Worm (Caenorhabditis elegans) whole organism, young adult: Measurements from ENCODE around the gene F08C6.5.
A peak's percentile ranks its signal among the peaks of the same experiment; 100 is the strongest.

Experiments
- B0035.1 ChIP-seq: sonication (generic microtip); optimal IDR thresholded peaks from 2 replicates; lab custom pipeline; 2016; ENCODE audit warnings: missing genetic modification characterization, mild to moderate bottlenecking, missing compliant biosample characterization, missing genotype, missing genetic modification reagents
- F22D6.2 ChIP-seq: sonication (generic microtip); optimal IDR thresholded peaks from 2 replicates; lab custom pipeline; 2016; ENCODE audit warnings: mild to moderate bottlenecking, missing genetic modification characterization, missing compliant biosample characterization
- F55B11.4 ChIP-seq: sonication (generic microtip); optimal IDR thresholded peaks from 2 replicates; lab custom pipeline; 2016; ENCODE audit warnings: missing compliant biosample characterization, missing genetic modification characterization, borderline replicate concordance; ENCODE audit not compliant: insufficient read depth
- K11D2.4 ChIP-seq: fragments of 200-800 bp; sonication (Bioruptor generic); IDR thresholded peaks from 2 replicates; pipeline ENCODE4 v1.3.6; 2022; ENCODE audit warnings: missing genetic modification reagents, missing genetic modification characterization, missing compliant biosample characterization
- T26A5.8 ChIP-seq: sonication (generic microtip); optimal IDR thresholded peaks from 2 replicates; lab custom pipeline; 2016; ENCODE audit warnings: missing genetic modification characterization, missing compliant biosample characterization
- ama-1 ChIP-seq, 3 experiments: fragments of 150-350 bp in 1 of 3; sonication (generic microtip) in 2 of 3; optimal IDR thresholded peaks; 2 replicates each; lab custom pipeline; 2014 to 2018; ENCODE audit warnings: missing biosample characterization in 2 of 3, missing genetic modification characterization in 2 of 3, missing genetic modification reagents in 2 of 3
- attf-6 ChIP-seq: fragments of 200-800 bp; sonication (Bioruptor generic); IDR thresholded peaks from 2 replicates; pipeline ENCODE4 v1.3.6; 2022; ENCODE audit warnings: missing genetic modification reagents, missing genetic modification characterization, missing compliant biosample characterization
- egl-18 ChIP-seq: fragments of 200-800 bp; sonication (Bioruptor generic); IDR thresholded peaks from 2 replicates; pipeline ENCODE4 v1.3.6; 2022; ENCODE audit warnings: missing genetic modification reagents, missing genetic modification characterization, missing compliant biosample characterization
- egl-44 ChIP-seq: fragments of 200-800 bp; sonication (Bioruptor generic); IDR thresholded peaks from 2 replicates; pipeline ENCODE4 v1.3.6; 2022; ENCODE audit warnings: missing genetic modification reagents, missing genetic modification characterization, missing compliant biosample characterization
- egrh-3 ChIP-seq: fragments of 200-800 bp; sonication (Bioruptor generic); IDR thresholded peaks from 2 replicates; pipeline ENCODE4 v1.3.6; 2022; ENCODE audit warnings: missing genetic modification reagents, missing genetic modification characterization, missing compliant biosample characterization
- ets-4 ChIP-seq: fragments of 200-800 bp; sonication (Bioruptor generic); optimal IDR thresholded peaks from 2 replicates; lab custom pipeline; 2018; ENCODE audit warnings: mild to moderate bottlenecking, missing genetic modification characterization, missing compliant biosample characterization
- him-1 ChIP-seq: sonication (generic microtip); optimal IDR thresholded peaks from 2 replicates; lab custom pipeline; 2016; ENCODE audit warnings: missing genotype, missing genetic modification reagents, missing genetic modification characterization, missing compliant biosample characterization
- hrde-1 ChIP-seq: sonication (generic microtip); optimal IDR thresholded peaks from 2 replicates; lab custom pipeline; 2016; ENCODE audit warnings: missing genetic modification characterization, mild to moderate bottlenecking, missing compliant biosample characterization, moderate library complexity, missing genotype, missing genetic modification reagents, borderline replicate concordance
- lag-1 ChIP-seq: fragments of 200-800 bp; sonication (Bioruptor generic); IDR thresholded peaks from 2 replicates; pipeline ENCODE4 v1.3.6; 2022; ENCODE audit warnings: missing genetic modification reagents, missing genetic modification characterization, missing compliant biosample characterization
- lin-40 ChIP-seq: sonication (generic microtip); optimal IDR thresholded peaks from 2 replicates; lab custom pipeline; 2016; ENCODE audit warnings: missing genetic modification characterization, mild to moderate bottlenecking, missing compliant biosample characterization, missing genotype, missing genetic modification reagents
- lin-54 ChIP-seq: fragments of 200-800 bp; sonication (Bioruptor generic); optimal IDR thresholded peaks from 2 replicates; lab custom pipeline; 2018; ENCODE audit warnings: mild to moderate bottlenecking, missing genetic modification characterization, missing compliant biosample characterization
- lir-1 ChIP-seq: fragments of 200-800 bp; sonication (Bioruptor generic); conservative IDR thresholded peaks from 2 replicates; pipeline ENCODE4 v1.3.6; 2022; ENCODE audit warnings: missing genetic modification reagents, missing genetic modification characterization, missing compliant biosample characterization
- mel-28 ChIP-seq: sonication (generic microtip); optimal IDR thresholded peaks from 2 replicates; lab custom pipeline; 2016; ENCODE audit warnings: borderline replicate concordance, mild to moderate bottlenecking, missing genetic modification characterization, missing compliant biosample characterization
- nfya-1 ChIP-seq: sonication (generic microtip); optimal IDR thresholded peaks from 2 replicates; lab custom pipeline; 2017; ENCODE audit warnings: antibody characterized with exemption, missing compliant biosample characterization, missing genetic modification characterization, borderline replicate concordance; ENCODE audit not compliant: insufficient read depth
- nhr-120 ChIP-seq: fragments of 200-800 bp; sonication (Bioruptor generic); IDR thresholded peaks from 2 replicates; pipeline ENCODE4 v1.3.6; 2022; ENCODE audit warnings: missing genetic modification characterization, missing compliant biosample characterization
- nhr-179 ChIP-seq: sonication (generic microtip); optimal IDR thresholded peaks from 2 replicates; lab custom pipeline; 2016; ENCODE audit warnings: mild to moderate bottlenecking, missing genetic modification characterization, missing compliant biosample characterization
- nhr-80 ChIP-seq: sonication (generic microtip); optimal IDR thresholded peaks from 2 replicates; lab custom pipeline; 2016; ENCODE audit warnings: missing genetic modification characterization, missing compliant biosample characterization
- pha-4 ChIP-seq: fragments of 150-350 bp; sonication (generic microtip); optimal IDR thresholded peaks from 2 replicates; lab custom pipeline; 2014; ENCODE audit warnings: missing biosample characterization, missing genetic modification reagents, missing genetic modification characterization
- rec-8 ChIP-seq, 2 experiments: sonication (generic microtip); optimal IDR thresholded peaks; 2 replicates each; lab custom pipeline; 2016; ENCODE audit warnings: mild to moderate bottlenecking in 2 of 2, missing genetic modification characterization in 2 of 2, missing genetic modification reagents in 2 of 2, missing genotype in 2 of 2, missing biosample characterization in 1 of 2, missing compliant biosample characterization in 1 of 2, moderate library complexity in 1 of 2
- sea-2 ChIP-seq: fragments of 200-800 bp; sonication (Bioruptor generic); IDR thresholded peaks from 2 replicates; pipeline ENCODE4 v1.3.6; 2022; ENCODE audit warnings: missing genetic modification characterization, missing compliant biosample characterization
- snpc-1.1 ChIP-seq: sonication (generic microtip); optimal IDR thresholded peaks from 2 replicates; lab custom pipeline; 2017; ENCODE audit warnings: missing genetic modification characterization, mild to moderate bottlenecking, missing compliant biosample characterization, antibody characterized with exemption, moderate library complexity, missing genotype, missing genetic modification reagents; ENCODE audit not compliant: insufficient read depth
- snpc-1.3 ChIP-seq: sonication (generic microtip); optimal IDR thresholded peaks from 2 replicates; lab custom pipeline; 2017; ENCODE audit warnings: missing genetic modification characterization, mild to moderate bottlenecking, missing compliant biosample characterization, antibody characterized with exemption, moderate library complexity, missing genotype, missing genetic modification reagents; ENCODE audit not compliant: insufficient read depth
- tbx-9 ChIP-seq: sonication (generic microtip); optimal IDR thresholded peaks from 2 replicates; lab custom pipeline; 2016; ENCODE audit warnings: borderline replicate concordance, missing genetic modification characterization, inconsistent platforms, missing compliant biosample characterization
- zfh-2 ChIP-seq: fragments of 200-800 bp; sonication (Bioruptor generic); conservative IDR thresholded peaks from 2 replicates; pipeline ENCODE4 v1.3.6; 2022; ENCODE audit warnings: missing genetic modification reagents, missing genetic modification characterization, missing compliant biosample characterization
- ztf-6 ChIP-seq: fragments of 200-800 bp; sonication (Bioruptor generic); IDR thresholded peaks from 2 replicates; pipeline ENCODE4 v1.3.6; 2022; ENCODE audit warnings: missing genetic modification reagents, missing genetic modification characterization, missing compliant biosample characterization

The F08C6.5 gene

ce11 chrX:7558928-7559455 lies at the start of gene F08C6.5, which contains the start of gene PDB1.1:
Gene F08C6.5 (plus strand): TSS chrX:7559405.
Gene PDB1.1 (minus strand): TSS chrX:7559085.
- TF ChIP-seq lin-54 (no peak), nhr-80 (tag; lab: Kevin White, UChicago) (peak; percentile 85)
- TF ChIP-seq, all 124 proteins: peak for 1

DNA sequence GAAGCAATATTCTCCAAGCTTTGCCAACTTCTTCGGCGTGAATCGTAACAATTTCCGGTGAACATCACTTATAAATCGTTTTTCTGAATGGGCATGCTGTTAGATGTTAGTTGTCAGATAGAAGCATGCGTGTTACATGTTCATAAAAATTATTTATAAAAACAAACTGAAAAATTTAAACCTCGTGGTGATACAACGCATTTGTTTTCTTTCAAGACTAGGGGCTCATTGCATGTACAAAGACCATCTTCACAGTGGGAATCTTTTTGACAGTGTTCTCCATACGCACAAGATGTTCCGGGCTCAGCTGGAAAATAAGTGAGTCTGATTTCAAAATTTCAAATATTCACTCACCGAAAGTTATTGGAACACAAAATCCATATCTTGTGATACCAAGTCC lies 46.5 kb upstream of the F08C6.5 start:
- TF ChIP-seq egl-18 (GFP tag; lab: Robert Waterston, UW) = no peak
- no peak for TF ChIP-seq nhr-179 (tag; lab: Kevin White, UChicago)
- TF ChIP-seq egl-44 (GFP tag; lab: Robert Waterston, UW) = no peak

DNA sequence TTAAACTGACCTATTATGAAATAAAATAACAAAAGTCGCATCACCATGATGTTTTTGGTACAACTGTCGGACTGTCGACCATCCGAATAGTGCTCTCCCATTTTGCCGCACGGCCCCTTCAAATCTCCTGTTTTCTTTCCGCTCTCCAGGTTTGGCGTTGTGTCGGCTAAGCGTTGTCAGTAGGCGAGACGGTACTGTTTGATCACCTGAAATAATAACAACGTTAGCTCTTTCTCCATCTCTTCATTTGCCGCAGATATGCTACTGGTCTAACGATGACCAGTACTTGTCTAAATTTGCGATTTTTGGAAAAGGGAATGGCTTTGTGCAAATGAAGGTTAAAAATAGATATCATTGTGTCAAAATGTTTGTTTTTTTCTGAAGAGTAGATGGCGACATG lies 39.6 kb upstream of the F08C6.5 start, which contains the start of gene chts-1:
Gene chts-1, minus strand, starts transcription at position 101 of the 400 bp plus-strand sequence.
- TF ChIP-seq K11D2.4 (no peak), attf-6 (GFP tag; lab: Robert Waterston, UW) (no peak), rec-8 (tag; optimal IDR thresholded peaks at IDR 0.05; lab: Kevin White, UChicago) (no peak), snpc-1.3 (tag; lab: Kevin White, UChicago) (no peak), egrh-3 (no peak), pha-4 (tag; lab: Kevin White, UChicago) (no peak), ztf-6 (no peak), nhr-120 (GFP tag; lab: Robert Waterston, UW) (no peak), ets-4 (no peak), tbx-9 (tag; lab: Kevin White, UChicago) (no peak), F55B11.4 (no peak), snpc-1.1 (no peak)

- TF ChIP-seq T26A5.8 (tag; lab: Kevin White, UChicago) = no peak
- no peak for TF ChIP-seq nfya-1
- TF ChIP-seq, all 124 proteins: peak for 0
Observed at ce11 chrX:7522595-7522994, 36.6 kb upstream of the F08C6.5 start.

ce11 chrX:7523799-7524198 lies 35.4 kb upstream of the F08C6.5 start:
- TF ChIP-seq him-1 (tag; lab: Kevin White, UChicago) (no peak), zfh-2 (GFP tag; lab: Robert Waterston, UW) (0 out of 2 replicates have a peak, but pooled peaks have one; percentile 29)

DNA sequence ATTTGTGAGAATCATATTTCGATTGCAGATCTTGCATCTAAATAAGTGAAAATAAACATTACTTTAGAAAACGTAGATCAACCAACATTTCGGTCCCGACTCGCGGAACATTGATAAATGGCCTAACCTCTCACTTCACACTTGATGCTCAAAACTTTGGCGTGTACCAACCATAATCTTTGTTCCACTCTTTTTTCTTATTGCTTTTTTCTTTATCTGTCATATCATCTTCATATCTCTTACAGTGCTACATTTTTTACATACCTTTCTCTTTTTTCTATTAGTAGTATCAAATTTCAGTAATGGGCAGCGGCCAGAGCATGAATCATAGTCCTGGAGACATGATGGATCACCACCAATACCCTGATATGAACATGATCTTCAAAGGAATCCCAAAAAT lies 33.9 kb upstream of the F08C6.5 start, which contains the start of gene F46C8.3:
Gene F46C8.3, plus strand, starts transcription at position 301 of the 400 bp plus-strand sequence.
- no peak for TF ChIP-seq F22D6.2 (tag; lab: Kevin White, UChicago)
- TF ChIP-seq mel-28 (tag; lab: Kevin White, UChicago) = no peak
- no peak for TF ChIP-seq lin-40 (tag; lab: Kevin White, UChicago)

- TF ChIP-seq lir-1 (GFP tag; lab: Robert Waterston, UW) = no peak
- TF ChIP-seq hrde-1 (tag; lab: Kevin White, UChicago) = no peak
- no peak for TF ChIP-seq lag-1 (GFP tag; lab: Robert Waterston, UW)
- TF ChIP-seq B0035.1 (tag; lab: Kevin White, UChicago) = no peak
- no peak for TF ChIP-seq ama-1 (optimal IDR thresholded peaks at IDR 0.05; lab: Kevin White, UChicago)
- no peak for TF ChIP-seq ama-1 (GFP tag; optimal IDR thresholded peaks at IDR 0.05; lab: Kevin White, UChicago)
- no peak for TF ChIP-seq sea-2 (GFP tag; lab: Robert Waterston, UW)
Observed at ce11 chrX:7532632-7533031, 26.6 kb upstream of the F08C6.5 start, which contains the start of gene ceh-14. Gene ceh-14 (minus strand): TSS chrX:7532732.
